Worm (Caenorhabditis elegans): ENCODE measurements around the gene C13A2.4.

Gene C13A2.4

ce11 chrV:7230847-7231246 lies 48.3 kb upstream of the C13A2.4 start, which contains the start of the genes gei-6 and krr-1 (continued):
- TF ChIP-seq F57A8.1 (GFP tag; optimal IDR thresholded peaks at IDR 0.05), result no peak
- TF ChIP-seq egrh-3 (GFP tag; IDR thresholded peaks at IDR 0.05), result 0 out of 2 replicates have a peak, but pooled peaks have one; percentile 34
- no peak for TF ChIP-seq hlh-12 (tag; optimal IDR thresholded peaks at IDR 0.05)
- TF ChIP-seq ceh-40 (GFP tag; IDR thresholded peaks at IDR 0.05), result no peak
- no peak for TF ChIP-seq ztf-25 (GFP tag; IDR thresholded peaks at IDR 0.05)
- no peak for TF ChIP-seq nhr-179 (tag; optimal IDR thresholded peaks at IDR 0.05)
- TF ChIP-seq ceh-100 (GFP tag; IDR thresholded peaks at IDR 0.05), result no peak; the same call in 1 of the 2 replicates
- TF ChIP-seq somi-1 (GFP tag; optimal IDR thresholded peaks at IDR 0.05), result no peak
- TF ChIP-seq lin-35 (GFP tag; optimal IDR thresholded peaks at IDR 0.05), result peak in 1 of 3 experiments; percentile 53
- TF ChIP-seq lir-1 (GFP tag; conservative IDR thresholded peaks at IDR 0.05), result no peak
- 0 out of 2 replicates have a peak, but pooled peaks have one; percentile 36 for TF ChIP-seq ekl-4 (GFP tag; IDR thresholded peaks at IDR 0.05)
- no peak for TF ChIP-seq lin-40 (tag; optimal IDR thresholded peaks at IDR 0.05)
- no peak for TF ChIP-seq hlh-26 (GFP tag; conservative IDR thresholded peaks at IDR 0.05)
- TF ChIP-seq repo-1 (tag; optimal IDR thresholded peaks at IDR 0.05), result no peak
- no peak for TF ChIP-seq C06A6.2 (GFP tag; conservative IDR thresholded peaks at IDR 0.05)
- TF ChIP-seq attf-5 (GFP tag; optimal IDR thresholded peaks at IDR 0.05), result peak; percentile 60
- no peak for TF ChIP-seq ztf-22 (GFP tag; optimal IDR thresholded peaks at IDR 0.05)
- TF ChIP-seq ZK185.1 (tag; optimal IDR thresholded peaks at IDR 0.05; ENCODE audit: poor library complexity, severe bottlenecking), result peak; percentile 52

DNA sequence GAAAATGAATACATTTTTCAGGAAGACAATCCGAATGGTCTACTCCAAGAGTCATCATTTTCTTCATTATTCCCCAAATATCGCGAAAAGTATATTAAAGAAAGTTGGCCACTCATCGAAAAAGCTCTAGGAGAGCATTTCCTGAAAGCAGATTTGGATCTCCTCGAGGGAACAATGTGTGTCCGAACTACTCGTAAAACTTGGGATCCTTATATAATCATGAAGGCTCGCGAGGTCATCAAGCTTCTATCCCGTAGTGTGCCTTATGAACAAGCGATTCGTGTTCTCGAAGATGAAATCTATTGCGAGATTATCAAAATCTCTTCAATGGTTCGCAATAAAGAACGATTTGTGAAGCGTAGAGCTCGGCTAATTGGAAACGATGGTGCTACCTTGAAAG lies 47.7 kb upstream of the C13A2.4 start:
- TF ChIP-seq F55B11.4 (tag; optimal IDR thresholded peaks at IDR 0.05; ENCODE audit: borderline replicate concordance, insufficient read depth) (no peak), snpc-1.1 (tag; optimal IDR thresholded peaks at IDR 0.05; ENCODE audit: insufficient read depth) (no peak), B0261.1 (tag; optimal IDR thresholded peaks at IDR 0.05) (no peak), ekl-4 (GFP tag; IDR thresholded peaks at IDR 0.05) (no peak), rec-8 (tag; optimal IDR thresholded peaks at IDR 0.05) (no peak), ZK185.1 (tag; optimal IDR thresholded peaks at IDR 0.05; ENCODE audit: poor library complexity, severe bottlenecking) (no peak)

- TF ChIP-seq ZK185.1 (tag; optimal IDR thresholded peaks at IDR 0.05; ENCODE audit: poor library complexity, severe bottlenecking) (no peak), Y56A3A.18 (GFP tag; IDR thresholded peaks at IDR 0.05) (no peak), somi-1 (GFP tag; optimal IDR thresholded peaks at IDR 0.05) (no peak), ceh-91 (GFP tag; IDR thresholded peaks at IDR 0.05) (no peak), dpff-1 (tag; optimal IDR thresholded peaks at IDR 0.05) (no peak), madf-3 (GFP tag; IDR thresholded peaks at IDR 0.05) (no peak), fkh-3 (tag; optimal IDR thresholded peaks at IDR 0.05) (no peak), repo-1 (tag; optimal IDR thresholded peaks at IDR 0.05) (no peak), tbx-9 (tag; optimal IDR thresholded peaks at IDR 0.05; ENCODE audit: borderline replicate concordance) (no peak), cebp-2 (GFP tag; IDR thresholded peaks at IDR 0.05) (no peak), mel-28 (tag; optimal IDR thresholded peaks at IDR 0.05; ENCODE audit: borderline replicate concordance) (no peak)
Measured at ce11 chrV:7234726-7235125, 44.5 kb upstream of the C13A2.4 start, which contains the start of gene C05C8.5. C05C8.5 (minus strand) TSS chrV:7234826.

ce11 chrV:7236694-7237093 lies 42.5 kb upstream of the C13A2.4 start:
- TF ChIP-seq ceh-100 (GFP tag; IDR thresholded peaks at IDR 0.05) (no peak), nfya-1 (tag; optimal IDR thresholded peaks at IDR 0.05; ENCODE audit: borderline replicate concordance, insufficient read depth) (no peak), bed-2 (GFP tag; IDR thresholded peaks at IDR 0.05) (no peak), lin-35 (GFP tag; optimal IDR thresholded peaks at IDR 0.05) (no peak), Y56A3A.18 (GFP tag; IDR thresholded peaks at IDR 0.05) (no peak), sptf-2 (GFP tag; optimal IDR thresholded peaks at IDR 0.05) (no peak), snpc-1.3 (tag; optimal IDR thresholded peaks at IDR 0.05; ENCODE audit: insufficient read depth) (no peak), B0035.1 (tag; optimal IDR thresholded peaks at IDR 0.05) (no peak), ztf-26 (tag; optimal IDR thresholded peaks at IDR 0.05) (no peak), T07F8.4 (tag; optimal IDR thresholded peaks at IDR 0.05) (no peak), ekl-4 (GFP tag; IDR thresholded peaks at IDR 0.05) (no peak), hsf-1 (GFP tag; IDR thresholded peaks at IDR 0.05) (no peak), F33H1.4 (GFP tag; IDR thresholded peaks at IDR 0.05) (no peak), B0261.1 (tag; optimal IDR thresholded peaks at IDR 0.05) (no peak), F52B5.7 (tag; optimal IDR thresholded peaks at IDR 0.05) (no peak), unc-130 (GFP tag; optimal IDR thresholded peaks at IDR 0.05) (no peak), akir-1 (GFP tag; optimal IDR thresholded peaks at IDR 0.05) (no peak), mel-28 (tag; optimal IDR thresholded peaks at IDR 0.05; ENCODE audit: borderline replicate concordance) (no peak)

Data from whole organism, young adult.